Comparison of ENCODE assay signal across 4 worm cellular contexts in the genomic region with DNA sequence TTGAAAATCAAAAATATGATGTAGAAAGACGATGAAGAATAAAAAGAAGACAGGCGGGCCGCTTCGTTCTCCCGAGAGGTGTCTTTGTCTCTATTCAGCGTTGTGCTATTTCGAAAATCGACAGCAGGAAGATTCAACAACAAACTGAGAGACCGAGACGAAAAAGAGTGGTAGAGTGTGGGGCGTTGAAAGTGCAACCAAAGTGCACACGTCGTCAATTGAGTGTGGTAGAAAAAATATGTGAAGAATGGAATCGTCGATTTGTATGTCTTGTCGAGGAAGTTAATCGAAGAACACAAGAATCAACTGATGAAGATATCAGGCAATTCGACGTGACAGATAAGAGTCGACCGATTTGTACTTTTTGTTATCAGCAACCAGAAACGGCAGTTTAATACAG.
TF ChIP-seq lines count a peak whose summit lies in the region.

No protein-coding gene starts in this region.

TF ChIP-seq in whole organism, L1 larva, 84 proteins besides CTCF, POLR2A, EP300 and RAD21 (continued from another document and continues in another):
- TF ChIP-seq C34B4.2 (tag; optimal IDR thresholded peaks at IDR 0.05; lab: Kevin White, UChicago) (no peak), sup-37 (GFP tag; optimal IDR thresholded peaks at IDR 0.05; lab: Kevin White, UChicago) (no peak), elt-2 (tag; optimal IDR thresholded peaks at IDR 0.05; lab: Kevin White, UChicago) (peak; percentile 77), rnt-1 (tag; optimal IDR thresholded peaks at IDR 0.05; lab: Kevin White, UChicago) (peak; percentile 7), nhr-237 (tag; optimal IDR thresholded peaks at IDR 0.05; lab: Kevin White, UChicago) (no peak), Y116A8C.19 (tag; optimal IDR thresholded peaks at IDR 0.05; lab: Kevin White, UChicago; ENCODE audit: borderline replicate concordance) (no peak), unc-86 (tag; optimal IDR thresholded peaks at IDR 0.05; lab: Kevin White, UChicago) (no peak), lin-39 (tag; optimal IDR thresholded peaks at IDR 0.05; lab: Kevin White, UChicago) (no peak), sptf-1 (tag; optimal IDR thresholded peaks at IDR 0.05; lab: Kevin White, UChicago) (no peak), zip-4 (GFP tag; optimal IDR thresholded peaks at IDR 0.05; lab: Kevin White, UChicago) (no peak), nhr-12 (tag; optimal IDR thresholded peaks at IDR 0.05; lab: Kevin White, UChicago) (no peak), lin-15B (tag; optimal IDR thresholded peaks at IDR 0.05; lab: Kevin White, UChicago) (no peak), mep-1 (tag; optimal IDR thresholded peaks at IDR 0.05; lab: Kevin White, UChicago) (peak; percentile 68), skn-1 (tag; optimal IDR thresholded peaks at IDR 0.05; lab: Kevin White, UChicago) (no peak), lin-13 (GFP tag; optimal IDR thresholded peaks at IDR 0.05; lab: Kevin White, UChicago) (no peak), lsy-2 (tag; optimal IDR thresholded peaks at IDR 0.05; lab: Kevin White, UChicago) (peak; percentile 18 to 39), egl-27 (tag; optimal IDR thresholded peaks at IDR 0.05; lab: Kevin White, UChicago) (no peak), ceh-90 (tag; optimal IDR thresholded peaks at IDR 0.05; lab: Kevin White, UChicago) (no peak), nhr-20 (tag; optimal IDR thresholded peaks at IDR 0.05; lab: Kevin White, UChicago) (peak; percentile 63), lin-14 (GFP tag; optimal IDR thresholded peaks at IDR 0.05; lab: Kevin White, UChicago) (peak; percentile 83), tbx-2 (tag; optimal IDR thresholded peaks at IDR 0.05; lab: Kevin White, UChicago) (peak; percentile 34), nhr-84 (tag; optimal IDR thresholded peaks at IDR 0.05; lab: Kevin White, UChicago) (no peak), nhr-71 (tag; optimal IDR thresholded peaks at IDR 0.05; lab: Kevin White, UChicago) (peak; percentile 64), efl-1 (optimal IDR thresholded peaks at IDR 0.05; lab: Kevin White, UChicago) (peak; percentile 20 to 47), efl-1 (GFP tag; optimal IDR thresholded peaks at IDR 0.05 in 1 of 2; lab: Kevin White, UChicago) (peak in 1 of 2 experiments; percentile 88), mab-9 (GFP tag; IDR thresholded peaks at IDR 0.05; lab: Robert Waterston, UW) (no peak), pax-3 (tag; optimal IDR thresholded peaks at IDR 0.05; lab: Kevin White, UChicago) (no peak), pag-3 (tag; optimal IDR thresholded peaks at IDR 0.05; lab: Kevin White, UChicago; ENCODE audit: borderline replicate concordance, insufficient read depth) (no peak), unc-98 (GFP tag; IDR thresholded peaks at IDR 0.05; lab: Robert Waterston, UW) (no peak), lir-3 (tag; optimal IDR thresholded peaks at IDR 0.05; lab: Kevin White, UChicago; ENCODE audit: poor library complexity) (no peak), irx-1 (tag; optimal IDR thresholded peaks at IDR 0.05; lab: Kevin White, UChicago) (no peak), ceh-88 (GFP tag; IDR thresholded peaks at IDR 0.05; lab: Robert Waterston, UW) (no peak)

TF ChIP-seq in whole organism, L2 larva, 48 proteins besides CTCF, POLR2A, EP300 and RAD21 (continued from another document):
- peak; percentile 69 for TF ChIP-seq nhr-129 (tag; optimal IDR thresholded peaks at IDR 0.05; lab: Kevin White, UChicago)
- peak; percentile 17 to 60 for TF ChIP-seq lsy-2 (tag; optimal IDR thresholded peaks at IDR 0.05; lab: Kevin White, UChicago)
- no peak for TF ChIP-seq ceh-82 (tag; optimal IDR thresholded peaks at IDR 0.05; lab: Kevin White, UChicago)
- no peak for TF ChIP-seq lin-11 (tag; optimal IDR thresholded peaks at IDR 0.05; lab: Kevin White, UChicago)
- peak; percentile 81 for TF ChIP-seq fos-1 (tag; optimal IDR thresholded peaks at IDR 0.05; lab: Kevin White, UChicago)
- peak; percentile 35 for TF ChIP-seq lin-13 (GFP tag; optimal IDR thresholded peaks at IDR 0.05; lab: Kevin White, UChicago)
- TF ChIP-seq ztf-1 (GFP tag; conservative IDR thresholded peaks at IDR 0.05; lab: Robert Waterston, UW): no peak
- TF ChIP-seq nhr-23 (tag; optimal IDR thresholded peaks at IDR 0.05; lab: Kevin White, UChicago): no peak
- peak; percentile 89 for TF ChIP-seq sma-3 (GFP tag; optimal IDR thresholded peaks at IDR 0.05; lab: Kevin White, UChicago)
- no peak for TF ChIP-seq dmd-4 (tag; optimal IDR thresholded peaks at IDR 0.05; lab: Kevin White, UChicago)
- TF ChIP-seq elt-1 (tag; optimal IDR thresholded peaks at IDR 0.05; lab: Kevin White, UChicago): no peak
- TF ChIP-seq blmp-1 (tag; optimal IDR thresholded peaks at IDR 0.05; lab: Kevin White, UChicago; ENCODE audit: insufficient read depth): peak; percentile 65
- peak; percentile 80 for TF ChIP-seq nhr-25 (tag; optimal IDR thresholded peaks at IDR 0.05; lab: Kevin White, UChicago)
- peak; percentile 46 for TF ChIP-seq unc-55 (GFP tag; optimal IDR thresholded peaks at IDR 0.05; lab: Kevin White, UChicago)
- TF ChIP-seq snpc-4 (tag; optimal IDR thresholded peaks at IDR 0.05; lab: Kevin White, UChicago): no peak
- no peak for TF ChIP-seq ztf-4 (tag; optimal IDR thresholded peaks at IDR 0.05; lab: Kevin White, UChicago)
- no peak for TF ChIP-seq nhr-10 (tag; optimal IDR thresholded peaks at IDR 0.05; lab: Kevin White, UChicago)
- TF ChIP-seq gmeb-1 (tag; optimal IDR thresholded peaks at IDR 0.05; lab: Kevin White, UChicago): peak; percentile 46

TF ChIP-seq in whole organism, L3 larva, 47 proteins besides CTCF, POLR2A, EP300 and RAD21 (continued from another document):
- TF ChIP-seq R02D3.7 (tag; optimal IDR thresholded peaks at IDR 0.05; lab: Kevin White, UChicago) (peak; percentile 0), ama-1 (optimal IDR thresholded peaks at IDR 0.05; lab: Kevin White, UChicago) (peak; percentile 62), ceh-9 (tag; optimal IDR thresholded peaks at IDR 0.05; lab: Kevin White, UChicago) (no peak), sea-2 (GFP tag; optimal IDR thresholded peaks at IDR 0.05; lab: Kevin White, UChicago) (no peak), pqm-1 (tag; optimal IDR thresholded peaks at IDR 0.05; lab: Kevin White, UChicago) (peak; percentile 91), nhr-237 (tag; optimal IDR thresholded peaks at IDR 0.05; lab: Kevin White, UChicago) (no peak), tbx-2 (tag; optimal IDR thresholded peaks at IDR 0.05; lab: Kevin White, UChicago) (no peak), mml-1 (tag; optimal IDR thresholded peaks at IDR 0.05; lab: Kevin White, UChicago) (no peak), eor-1 (tag; optimal IDR thresholded peaks at IDR 0.05; lab: Kevin White, UChicago) (no peak), elt-2 (tag; optimal IDR thresholded peaks at IDR 0.05; lab: Kevin White, UChicago) (peak; percentile 95), nhr-77 (tag; optimal IDR thresholded peaks at IDR 0.05; lab: Kevin White, UChicago) (no peak), ztf-11 (tag; optimal IDR thresholded peaks at IDR 0.05; lab: Kevin White, UChicago) (no peak), egl-27 (tag; optimal IDR thresholded peaks at IDR 0.05; lab: Kevin White, UChicago) (peak; percentile 22), ceh-28 (tag; optimal IDR thresholded peaks at IDR 0.05; lab: Kevin White, UChicago) (no peak), fos-1 (tag; optimal IDR thresholded peaks at IDR 0.05; lab: Kevin White, UChicago) (no peak), unc-39 (tag; optimal IDR thresholded peaks at IDR 0.05; lab: Kevin White, UChicago) (no peak), nhr-11 (tag; optimal IDR thresholded peaks at IDR 0.05; lab: Kevin White, UChicago) (no peak), elt-3 (tag; optimal IDR thresholded peaks at IDR 0.05; lab: Kevin White, UChicago) (peak in 1 of 3 experiments; percentile 30), zag-1 (tag; optimal IDR thresholded peaks at IDR 0.05; lab: Kevin White, UChicago) (no peak), ZK546.5 (tag; optimal IDR thresholded peaks at IDR 0.05; lab: Kevin White, UChicago) (no peak), hmg-11 (tag; optimal IDR thresholded peaks at IDR 0.05; lab: Kevin White, UChicago) (peak; percentile 40), nhr-67 (tag; optimal IDR thresholded peaks at IDR 0.05; lab: Kevin White, UChicago) (no peak), egl-5 (tag; optimal IDR thresholded peaks at IDR 0.05; lab: Kevin White, UChicago) (no peak), ceh-16 (tag; optimal IDR thresholded peaks at IDR 0.05; lab: Kevin White, UChicago) (no peak), nhr-76 (tag; optimal IDR thresholded peaks at IDR 0.05; lab: Kevin White, UChicago) (peak; percentile 88), nhr-12 (tag; optimal IDR thresholded peaks at IDR 0.05; lab: Kevin White, UChicago) (no peak), lsy-12 (tag; optimal IDR thresholded peaks at IDR 0.05; lab: Kevin White, UChicago) (no peak), fkh-10 (GFP tag; optimal IDR thresholded peaks at IDR 0.05; lab: Kevin White, UChicago) (no peak), ceh-82 (tag; optimal IDR thresholded peaks at IDR 0.05; lab: Kevin White, UChicago) (no peak), pha-4 (tag; optimal IDR thresholded peaks at IDR 0.05; lab: Kevin White, UChicago) (peak; percentile 79), elt-1 (tag; optimal IDR thresholded peaks at IDR 0.05; lab: Kevin White, UChicago) (no peak), nhr-25 (tag; optimal IDR thresholded peaks at IDR 0.05; lab: Kevin White, UChicago) (peak; percentile 90), nfya-1 (tag; optimal IDR thresholded peaks at IDR 0.05; lab: Kevin White, UChicago; ENCODE audit: insufficient read depth) (peak; percentile 78), skn-1 (tag; optimal IDR thresholded peaks at IDR 0.05; lab: Kevin White, UChicago) (peak; percentile 8)

TF ChIP-seq in whole organism, L4 larva, 104 proteins besides CTCF, POLR2A, EP300 and RAD21 (continued from another document):
- TF ChIP-seq daf-8 (GFP tag; IDR thresholded peaks at IDR 0.05; lab: Robert Waterston, UW) (no peak), mes-2 (tag; optimal IDR thresholded peaks at IDR 0.05; lab: Kevin White, UChicago; ENCODE audit: poor library complexity, severe bottlenecking) (peak; percentile 55), tra-1 (GFP tag; IDR thresholded peaks at IDR 0.05; lab: Robert Waterston, UW) (peak; percentile 55; the same call in 1 of the 2 replicates), vab-7 (GFP tag; IDR thresholded peaks at IDR 0.05; lab: Robert Waterston, UW) (no peak), mep-1 (tag; optimal IDR thresholded peaks at IDR 0.05; lab: Kevin White, UChicago) (peak; percentile 72), dpl-1 (GFP tag; optimal IDR thresholded peaks at IDR 0.05; lab: Kevin White, UChicago) (peak; percentile 29), daf-12 (tag; optimal IDR thresholded peaks at IDR 0.05; lab: Kevin White, UChicago) (peak; percentile 22), pqm-1 (tag; optimal IDR thresholded peaks at IDR 0.05; lab: Kevin White, UChicago) (peak; percentile 87), pha-4 (GFP tag; IDR thresholded peaks at IDR 0.05; lab: Robert Waterston, UW) (no peak), pha-4 (tag; optimal IDR thresholded peaks at IDR 0.05; lab: Kevin White, UChicago) (peak; percentile 57), mdl-1 (tag; optimal IDR thresholded peaks at IDR 0.05; lab: Kevin White, UChicago) (peak in 1 of 2 experiments; percentile 73), dmd-6 (GFP tag; IDR thresholded peaks at IDR 0.05; lab: Robert Waterston, UW) (peak; percentile 85), aly-2 (tag; optimal IDR thresholded peaks at IDR 0.05; lab: Kevin White, UChicago) (no peak), nhr-6 (tag; optimal IDR thresholded peaks at IDR 0.05; lab: Kevin White, UChicago) (peak; percentile 45), hlh-30 (tag; optimal IDR thresholded peaks at IDR 0.05; lab: Kevin White, UChicago; ENCODE audit: insufficient read depth) (peak; percentile 67), ama-1 (optimal IDR thresholded peaks at IDR 0.05; lab: Kevin White, UChicago) (peak; percentile 72), mxl-3 (GFP tag; optimal IDR thresholded peaks at IDR 0.05; lab: Kevin White, UChicago) (peak; percentile 29), lin-13 (GFP tag; optimal IDR thresholded peaks at IDR 0.05; lab: Kevin White, UChicago) (no peak), unc-130 (GFP tag; optimal IDR thresholded peaks at IDR 0.05; lab: Kevin White, UChicago) (no peak), nhr-48 (tag; optimal IDR thresholded peaks at IDR 0.05; lab: Kevin White, UChicago) (peak; percentile 82), daf-16 (GFP tag; optimal IDR thresholded peaks at IDR 0.05; lab: Kevin White, UChicago) (no peak), daf-16 (tag; optimal IDR thresholded peaks at IDR 0.05; lab: Kevin White, UChicago) (peak; percentile 53), nhr-77 (tag; optimal IDR thresholded peaks at IDR 0.05; lab: Kevin White, UChicago) (peak; percentile 45), fkh-10 (GFP tag; optimal IDR thresholded peaks at IDR 0.05; lab: Kevin White, UChicago) (no peak), nhr-11 (tag; optimal IDR thresholded peaks at IDR 0.05; lab: Kevin White, UChicago) (peak; percentile 28), lsy-2 (tag; optimal IDR thresholded peaks at IDR 0.05; lab: Kevin White, UChicago) (peak; percentile 48 to 64), nhr-28 (tag; optimal IDR thresholded peaks at IDR 0.05; lab: Kevin White, UChicago) (peak; percentile 94), hlh-11 (tag; optimal IDR thresholded peaks at IDR 0.05; lab: Kevin White, UChicago) (peak; percentile 71)
